Worm (Caenorhabditis elegans) whole organism, young adult: ENCODE measurements around the gene glb-34.

ENCODE experiments used
- B0035.1 ChIP-seq: sonication (generic microtip); optimal IDR thresholded peaks from 2 replicates; lab custom pipeline; 2016; ENCODE audit warnings: missing genetic modification characterization, mild to moderate bottlenecking, missing compliant biosample characterization, missing genotype, missing genetic modification reagents
- C06A6.2 ChIP-seq: fragments of 200-800 bp; sonication (Bioruptor generic); conservative IDR thresholded peaks from 2 replicates; pipeline ENCODE4 v1.3.6; 2022; ENCODE audit warnings: missing genetic modification characterization, missing compliant biosample characterization
- F10E7.11 ChIP-seq: sonication (generic microtip); optimal IDR thresholded peaks from 2 replicates; lab custom pipeline; 2017; ENCODE audit warnings: mild to moderate bottlenecking, missing genetic modification characterization, moderate library complexity, missing compliant biosample characterization
- F22D6.2 ChIP-seq: sonication (generic microtip); optimal IDR thresholded peaks from 2 replicates; lab custom pipeline; 2016; ENCODE audit warnings: mild to moderate bottlenecking, missing genetic modification characterization, missing compliant biosample characterization
- F23B12.7 ChIP-seq: sonication (generic microtip); optimal IDR thresholded peaks from 2 replicates; lab custom pipeline; 2017; ENCODE audit warnings: missing genetic modification characterization, mild to moderate bottlenecking, missing compliant biosample characterization, antibody characterized with exemption, moderate library complexity; ENCODE audit not compliant: insufficient read depth
- F39B2.1 ChIP-seq: fragments of 200-800 bp; sonication (Bioruptor generic); IDR thresholded peaks from 2 replicates; pipeline ENCODE4 v1.3.6; 2022; ENCODE audit warnings: missing genetic modification reagents, missing genetic modification characterization, missing compliant biosample characterization
- F49E8.2 ChIP-seq: sonication (generic microtip); optimal IDR thresholded peaks from 3 replicates; lab custom pipeline; 2017; ENCODE audit warnings: missing genetic modification characterization, mild to moderate bottlenecking, missing compliant biosample characterization, antibody characterized with exemption, moderate library complexity; ENCODE audit not compliant: insufficient read depth
- F57A8.1 ChIP-seq: fragments of 200-800 bp; sonication (Bioruptor generic); optimal IDR thresholded peaks from 2 replicates; lab custom pipeline; 2018; ENCODE audit warnings: mild to moderate bottlenecking, missing genetic modification characterization, moderate library complexity, missing compliant biosample characterization
- F57C9.4 ChIP-seq: sonication (generic microtip); optimal IDR thresholded peaks from 2 replicates; lab custom pipeline; 2017; ENCODE audit warnings: mild to moderate bottlenecking, missing genetic modification characterization, missing compliant biosample characterization
- Y53G8AR.9 ChIP-seq: fragments of 200-800 bp; sonication (Bioruptor generic); conservative IDR thresholded peaks from 2 replicates; pipeline ENCODE4 v1.3.6; 2022; ENCODE audit warnings: missing genetic modification reagents, missing genetic modification characterization, missing compliant biosample characterization
- Y56A3A.18 ChIP-seq: fragments of 200-800 bp; sonication (Bioruptor generic); IDR thresholded peaks from 2 replicates; pipeline ENCODE4 v1.3.6; 2022; ENCODE audit warnings: missing genetic modification reagents, missing genetic modification characterization, missing compliant biosample characterization
- Y67H2A.10 ChIP-seq: fragments of 200-800 bp; sonication (Bioruptor generic); conservative IDR thresholded peaks from 2 replicates; pipeline ENCODE4 v1.3.6; 2022; ENCODE audit warnings: missing genetic modification reagents, missing genetic modification characterization, missing compliant biosample characterization
- Y79H2A.3 ChIP-seq: fragments of 200-800 bp; sonication (Bioruptor generic); conservative IDR thresholded peaks from 2 replicates; pipeline ENCODE4 v1.3.6; 2022; ENCODE audit warnings: missing genetic modification reagents, missing genetic modification characterization, missing compliant biosample characterization
- athp-1 ChIP-seq: sonication (generic microtip); optimal IDR thresholded peaks from 2 replicates; lab custom pipeline; 2017; ENCODE audit warnings: mild to moderate bottlenecking, missing genetic modification characterization, missing compliant biosample characterization
- attf-5 ChIP-seq: fragments of 200-800 bp; sonication (Bioruptor generic); optimal IDR thresholded peaks from 2 replicates; lab custom pipeline; 2018; ENCODE audit warnings: mild to moderate bottlenecking, missing genetic modification characterization, missing compliant biosample characterization
- attf-6 ChIP-seq: fragments of 200-800 bp; sonication (Bioruptor generic); IDR thresholded peaks from 2 replicates; pipeline ENCODE4 v1.3.6; 2022; ENCODE audit warnings: missing genetic modification reagents, missing genetic modification characterization, missing compliant biosample characterization
- bed-1 ChIP-seq: fragments of 200-800 bp; sonication (Bioruptor generic); IDR thresholded peaks from 2 replicates; pipeline ENCODE4 v1.3.6; 2022; ENCODE audit warnings: missing genetic modification reagents, missing genetic modification characterization, missing compliant biosample characterization
- ccch-3 ChIP-seq: fragments of 200-800 bp; sonication (Bioruptor generic); optimal IDR thresholded peaks from 2 replicates; lab custom pipeline; 2018; ENCODE audit warnings: mild to moderate bottlenecking, missing genetic modification characterization, missing compliant biosample characterization
- cebp-2 ChIP-seq: fragments of 200-800 bp; sonication (Bioruptor generic); IDR thresholded peaks from 2 replicates; pipeline ENCODE4 v1.3.6; 2022; ENCODE audit warnings: missing genetic modification characterization, missing compliant biosample characterization
- ceh-91 ChIP-seq: fragments of 200-800 bp; sonication (Bioruptor generic); IDR thresholded peaks from 2 replicates; pipeline ENCODE4 v1.3.6; 2022; ENCODE audit warnings: missing genetic modification reagents, missing genetic modification characterization, missing compliant biosample characterization
- die-1 ChIP-seq: sonication (generic microtip); optimal IDR thresholded peaks from 2 replicates; lab custom pipeline; 2016; ENCODE audit warnings: missing genotype, mild to moderate bottlenecking, missing genetic modification characterization, missing compliant biosample characterization
- egrh-3 ChIP-seq: fragments of 200-800 bp; sonication (Bioruptor generic); IDR thresholded peaks from 2 replicates; pipeline ENCODE4 v1.3.6; 2022; ENCODE audit warnings: missing genetic modification reagents, missing genetic modification characterization, missing compliant biosample characterization
- fkh-3 ChIP-seq: sonication (generic microtip); optimal IDR thresholded peaks from 2 replicates; lab custom pipeline; 2016; ENCODE audit warnings: mild to moderate bottlenecking, missing genetic modification characterization, missing compliant biosample characterization
- him-1 ChIP-seq: sonication (generic microtip); optimal IDR thresholded peaks from 2 replicates; lab custom pipeline; 2016; ENCODE audit warnings: missing genotype, missing genetic modification reagents, missing genetic modification characterization, missing compliant biosample characterization
- hlh-26 ChIP-seq: fragments of 200-800 bp; sonication (Bioruptor generic); conservative IDR thresholded peaks from 2 replicates; pipeline ENCODE4 v1.3.6; 2022; ENCODE audit warnings: missing genetic modification reagents, missing genetic modification characterization, missing compliant biosample characterization
- hrde-1 ChIP-seq: sonication (generic microtip); optimal IDR thresholded peaks from 2 replicates; lab custom pipeline; 2016; ENCODE audit warnings: missing genetic modification characterization, mild to moderate bottlenecking, missing compliant biosample characterization, moderate library complexity, missing genotype, missing genetic modification reagents, borderline replicate concordance
- let-607 ChIP-seq, 2 experiments: fragments of 200-800 bp in 1 of 2; sonication (Bioruptor generic) in 1 of 2; sonication (generic microtip) in 1 of 2; optimal IDR thresholded peaks; 2 replicates each; lab custom pipeline; 2016 to 2018; ENCODE audit warnings: mild to moderate bottlenecking in 2 of 2, missing compliant biosample characterization in 2 of 2, missing genetic modification characterization in 2 of 2, moderate library complexity in 2 of 2, missing genotype in 1 of 2
- lin-26 ChIP-seq: fragments of 200-800 bp; sonication (Bioruptor generic); IDR thresholded peaks from 2 replicates; pipeline ENCODE4 v1.3.6; 2022; ENCODE audit warnings: missing genetic modification reagents, missing genetic modification characterization, missing compliant biosample characterization
- lin-35 ChIP-seq, 3 experiments: fragments of 150-350 bp in 2 of 3; sonication (generic microtip) in 1 of 3; optimal IDR thresholded peaks; 2 replicates each; lab custom pipeline; 2014 to 2018; ENCODE audit warnings: missing biosample characterization in 3 of 3, missing genetic modification characterization in 3 of 3, missing genetic modification reagents in 3 of 3
- lin-40 ChIP-seq: sonication (generic microtip); optimal IDR thresholded peaks from 2 replicates; lab custom pipeline; 2016; ENCODE audit warnings: missing genetic modification characterization, mild to moderate bottlenecking, missing compliant biosample characterization, missing genotype, missing genetic modification reagents
- lsy-27 ChIP-seq: sonication (generic microtip); optimal IDR thresholded peaks from 2 replicates; lab custom pipeline; 2017; ENCODE audit warnings: missing genetic modification characterization, mild to moderate bottlenecking, missing compliant biosample characterization, antibody characterized with exemption, missing genotype, borderline replicate concordance; ENCODE audit not compliant: insufficient read depth
- madf-10 ChIP-seq: sonication (generic microtip); optimal IDR thresholded peaks from 2 replicates; lab custom pipeline; 2016; ENCODE audit warnings: mild to moderate bottlenecking, missing genetic modification characterization, missing compliant biosample characterization
- madf-6 ChIP-seq: fragments of 200-800 bp; sonication (Bioruptor generic); IDR thresholded peaks from 2 replicates; pipeline ENCODE4 v1.3.6; 2022; ENCODE audit warnings: missing genetic modification reagents, missing genetic modification characterization, missing compliant biosample characterization
- nfya-1 ChIP-seq: sonication (generic microtip); optimal IDR thresholded peaks from 2 replicates; lab custom pipeline; 2017; ENCODE audit warnings: antibody characterized with exemption, missing compliant biosample characterization, missing genetic modification characterization, borderline replicate concordance; ENCODE audit not compliant: insufficient read depth
- nhr-27 ChIP-seq: fragments of 200-800 bp; sonication (Bioruptor generic); optimal IDR thresholded peaks from 2 replicates; lab custom pipeline; 2018; ENCODE audit warnings: mild to moderate bottlenecking, missing genetic modification characterization, moderate library complexity, missing compliant biosample characterization
- pha-4 ChIP-seq: fragments of 150-350 bp; sonication (generic microtip); optimal IDR thresholded peaks from 2 replicates; lab custom pipeline; 2014; ENCODE audit warnings: missing biosample characterization, missing genetic modification reagents, missing genetic modification characterization
- rcor-1 ChIP-seq: fragments of 200-800 bp; sonication (Bioruptor generic); IDR thresholded peaks from 2 replicates; pipeline ENCODE4 v1.3.6; 2022; ENCODE audit warnings: missing genetic modification reagents, missing genetic modification characterization, missing compliant biosample characterization
- repo-1 ChIP-seq: sonication (generic microtip); optimal IDR thresholded peaks from 2 replicates; lab custom pipeline; 2017; ENCODE audit warnings: mild to moderate bottlenecking, missing genetic modification characterization, missing compliant biosample characterization
- snpc-1.1 ChIP-seq: sonication (generic microtip); optimal IDR thresholded peaks from 2 replicates; lab custom pipeline; 2017; ENCODE audit warnings: missing genetic modification characterization, mild to moderate bottlenecking, missing compliant biosample characterization, antibody characterized with exemption, moderate library complexity, missing genotype, missing genetic modification reagents; ENCODE audit not compliant: insufficient read depth
- somi-1 ChIP-seq: fragments of 200-800 bp; sonication (Bioruptor generic); optimal IDR thresholded peaks from 2 replicates; lab custom pipeline; 2018; ENCODE audit warnings: mild to moderate bottlenecking, missing genetic modification characterization, missing compliant biosample characterization
- tlf-1 ChIP-seq: fragments of 200-800 bp; sonication (Bioruptor generic); optimal IDR thresholded peaks from 2 replicates; lab custom pipeline; 2018; ENCODE audit warnings: mild to moderate bottlenecking, missing genetic modification characterization, missing compliant biosample characterization
- ztf-22 ChIP-seq: fragments of 200-800 bp; sonication (Bioruptor generic); optimal IDR thresholded peaks from 2 replicates; lab custom pipeline; 2018; ENCODE audit warnings: mild to moderate bottlenecking, missing genetic modification characterization, moderate library complexity, missing compliant biosample characterization
- ztf-25 ChIP-seq: fragments of 200-800 bp; sonication (Bioruptor generic); IDR thresholded peaks from 2 replicates; pipeline ENCODE4 v1.3.6; 2022; ENCODE audit warnings: missing genetic modification reagents, missing genetic modification characterization, missing compliant biosample characterization
- ztf-26 ChIP-seq: sonication (generic microtip); optimal IDR thresholded peaks from 2 replicates; lab custom pipeline; 2017; ENCODE audit warnings: missing genetic modification characterization, missing compliant biosample characterization
- ztf-3 ChIP-seq: fragments of 200-800 bp; sonication (Bioruptor generic); optimal IDR thresholded peaks from 2 replicates; lab custom pipeline; 2018; ENCODE audit warnings: mild to moderate bottlenecking, missing genetic modification characterization, missing compliant biosample characterization

glb-34 gene

ce11 chrIV:14610942-14611724 lies 38.6 kb upstream of the glb-34 start:
- no peak for TF ChIP-seq pha-4
- TF ChIP-seq madf-10 (tag; lab: Kevin White, UChicago), result no peak
- peak; percentile 17 for TF ChIP-seq ccch-3
- peak; percentile 49 for TF ChIP-seq die-1 (tag; lab: Kevin White, UChicago)
- TF ChIP-seq nfya-1, result no peak
- TF ChIP-seq nhr-27 (tag; lab: Kevin White, UChicago), result no peak
- TF ChIP-seq ztf-25 (GFP tag; lab: Robert Waterston, UW), result no peak
- TF ChIP-seq C06A6.2 (GFP tag; lab: Robert Waterston, UW), result no peak; the same call in 1 of the 2 replicates
- TF ChIP-seq F49E8.2, result peak; percentile 22
- 0 out of 2 replicates have a peak, but pooled peaks have one; percentile 8 for TF ChIP-seq rcor-1 (GFP tag; lab: Robert Waterston, UW)
- TF ChIP-seq bed-1 (GFP tag; lab: Robert Waterston, UW), result no peak
- no peak for TF ChIP-seq Y56A3A.18 (GFP tag; lab: Robert Waterston, UW)
- TF ChIP-seq him-1 (tag; lab: Kevin White, UChicago), result peak; percentile 43
- TF ChIP-seq let-607 (tag; optimal IDR thresholded peaks at IDR 0.05; lab: Kevin White, UChicago), result peak; percentile 7 to 25
- no peak for TF ChIP-seq Y79H2A.3 (GFP tag; lab: Robert Waterston, UW)
- TF ChIP-seq F23B12.7 (tag; lab: Kevin White, UChicago), result no peak
- TF ChIP-seq somi-1 (GFP tag; lab: Kevin White, UChicago), result peak; percentile 13
- peak; percentile 49 for TF ChIP-seq B0035.1
- peak; percentile 22 for TF ChIP-seq F22D6.2 (tag; lab: Kevin White, UChicago)
- TF ChIP-seq lin-26 (GFP tag; lab: Robert Waterston, UW), result peak; percentile 74
- no peak for TF ChIP-seq lsy-27
- TF ChIP-seq madf-6 (GFP tag; lab: Robert Waterston, UW), result 0 out of 2 replicates have a peak, but pooled peaks have one; percentile 46
- no peak for TF ChIP-seq Y53G8AR.9 (GFP tag; lab: Robert Waterston, UW)
- TF ChIP-seq lin-40, result peak; percentile 45
- no peak for TF ChIP-seq F10E7.11 (tag; lab: Kevin White, UChicago)
- no peak for TF ChIP-seq ztf-22 (GFP tag; lab: Kevin White, UChicago)
- no peak for TF ChIP-seq lin-35 (GFP tag; optimal IDR thresholded peaks at IDR 0.05; lab: Kevin White, UChicago)
- peak; percentile 99 for TF ChIP-seq attf-6 (GFP tag; lab: Robert Waterston, UW)
- 0 out of 2 replicates have a peak, but pooled peaks have one; percentile 19 for TF ChIP-seq cebp-2 (GFP tag; lab: Robert Waterston, UW)
- TF ChIP-seq hlh-26 (GFP tag; lab: Robert Waterston, UW), result no peak
- TF ChIP-seq attf-5 (GFP tag; lab: Kevin White, UChicago), result peak; percentile 53
- TF ChIP-seq ztf-26, result peak; percentile 50
- TF ChIP-seq repo-1 (tag; lab: Kevin White, UChicago), result no peak
- no peak for TF ChIP-seq F57C9.4
- TF ChIP-seq fkh-3, result peak; percentile 30
- TF ChIP-seq F57A8.1, result no peak
- TF ChIP-seq Y67H2A.10 (GFP tag; lab: Robert Waterston, UW), result peak; percentile 14; the same call in 1 of the 2 replicates
- TF ChIP-seq athp-1 (tag; lab: Kevin White, UChicago), result peak; percentile 18
- no peak for TF ChIP-seq ztf-3 (GFP tag; lab: Kevin White, UChicago)
- TF ChIP-seq ceh-91 (GFP tag; lab: Robert Waterston, UW), result no peak
- no peak for TF ChIP-seq F39B2.1 (GFP tag; lab: Robert Waterston, UW)
- TF ChIP-seq egrh-3, result peak; percentile 26; the same call in 1 of the 2 replicates
- no peak for TF ChIP-seq hrde-1 (tag; lab: Kevin White, UChicago)
- peak; percentile 73 for TF ChIP-seq snpc-1.1 (tag; lab: Kevin White, UChicago)
- peak; percentile 38 for TF ChIP-seq tlf-1 (GFP tag; lab: Kevin White, UChicago)
